Fruit fly (Drosophila melanogaster) whole organism, pupa: Measurements from ENCODE around the gene HemK1.

Source experiments
- CG12605 ChIP-seq: fragments of 200-800 bp; sonication (Bioruptor generic); IDR thresholded peaks from 2 replicates; pipeline ENCODE4 v1.3.6; 2022; ENCODE audit warnings: missing biosample characterization, missing genetic modification characterization
- CG13204 ChIP-seq: fragments of 200-800 bp; sonication (Bioruptor generic); optimal IDR thresholded peaks from 2 replicates; lab custom pipeline; 2018; ENCODE audit warnings: missing biosample characterization, mild to moderate bottlenecking, missing genetic modification characterization, moderate library complexity
- CG14655 ChIP-seq: fragments of 200-800 bp; sonication (Bioruptor generic); optimal IDR thresholded peaks from 3 replicates; lab custom pipeline; 2017; ENCODE audit warnings: mild to moderate bottlenecking, missing biosample characterization, missing genetic modification reagents, missing genetic modification characterization
- CG15710 ChIP-seq: fragments of 200-800 bp; sonication (Bioruptor generic); optimal IDR thresholded peaks from 2 replicates; lab custom pipeline; 2018; ENCODE audit warnings: missing biosample characterization, mild to moderate bottlenecking, missing genetic modification characterization, moderate library complexity
- CG32121 ChIP-seq: fragments of 200-800 bp; sonication (Bioruptor generic); IDR thresholded peaks from 2 replicates; pipeline ENCODE4 v1.3.6; 2022; ENCODE audit warnings: missing biosample characterization, missing genetic modification characterization
- CG4496 ChIP-seq: fragments of 200-800 bp; sonication (Bioruptor generic); IDR thresholded peaks from 3 replicates; pipeline ENCODE4 v1.3.6; 2022; ENCODE audit warnings: missing biosample characterization, missing genetic modification characterization
- CG8159 ChIP-seq: fragments of 200-800 bp; sonication (Bioruptor generic); optimal IDR thresholded peaks from 3 replicates; lab custom pipeline; 2018; ENCODE audit warnings: missing biosample characterization, mild to moderate bottlenecking, missing genetic modification characterization, moderate library complexity
- CG8301 ChIP-seq: fragments of 200-800 bp; sonication (Bioruptor generic); optimal IDR thresholded peaks from 2 replicates; lab custom pipeline; 2018; ENCODE audit warnings: missing biosample characterization, mild to moderate bottlenecking, missing genetic modification characterization
- CG9948 ChIP-seq: fragments of 200-800 bp; sonication (Bioruptor generic); optimal IDR thresholded peaks from 2 replicates; lab custom pipeline; 2018; ENCODE audit warnings: missing biosample characterization, mild to moderate bottlenecking, missing genetic modification characterization, moderate library complexity
- EcR ChIP-seq: fragments of 200-800 bp; sonication (Bioruptor generic); optimal IDR thresholded peaks from 3 replicates; lab custom pipeline; 2019; ENCODE audit warnings: missing biosample characterization, missing genetic modification characterization, mild to moderate bottlenecking, moderate library complexity, missing genetic modification reagents
- Pif1B ChIP-seq: fragments of 200-800 bp; sonication (Bioruptor generic); optimal IDR thresholded peaks from 3 replicates; lab custom pipeline; 2016; ENCODE audit warnings: missing biosample characterization, missing genetic modification characterization
- Snoo ChIP-seq: fragments of 200-800 bp; sonication (Bioruptor generic); optimal IDR thresholded peaks from 3 replicates; lab custom pipeline; 2017; ENCODE audit warnings: missing biosample characterization, mild to moderate bottlenecking, missing genetic modification characterization, inconsistent platforms
- gl ChIP-seq: fragments of 200-800 bp; sonication (Bioruptor generic); optimal IDR thresholded peaks from 2 replicates; lab custom pipeline; 2018; ENCODE audit warnings: missing biosample characterization, mild to moderate bottlenecking, missing genetic modification characterization
- rn ChIP-seq: fragments of 200-800 bp; sonication (Bioruptor generic); IDR thresholded peaks from 2 replicates; pipeline ENCODE4 v1.3.6; 2022; ENCODE audit warnings: missing biosample characterization, missing genetic modification characterization

dm6 chr2L:6474878-6475582 lies 7.5 kb upstream of the HemK1 start:
- TF ChIP-seq rn (GFP tag; lab: Robert Waterston, UW), result no peak
- no peak for TF ChIP-seq CG12605 (GFP tag; lab: Robert Waterston, UW)
- TF ChIP-seq EcR, result no peak
- no peak for TF ChIP-seq Pif1B
- no peak for TF ChIP-seq Snoo
- TF ChIP-seq CG9948 (tag; lab: Kevin White, UChicago), result no peak
- TF ChIP-seq CG32121 (GFP tag; lab: Robert Waterston, UW), result no peak
- TF ChIP-seq CG15710 (tag; lab: Kevin White, UChicago), result no peak
- no peak for TF ChIP-seq CG8159
- no peak for TF ChIP-seq CG14655 (GFP tag; lab: Kevin White, UChicago)
- no peak for TF ChIP-seq CG8301 (tag; lab: Kevin White, UChicago)
- no peak for TF ChIP-seq CG4496
- TF ChIP-seq gl (tag; lab: Kevin White, UChicago), result no peak
- no peak for TF ChIP-seq CG13204 (GFP tag; lab: Kevin White, UChicago)
